Worm (Caenorhabditis elegans): ENCODE data around the gene F43H9.4.
A peak's percentile ranks its signal among the peaks of the same experiment; 100 is the strongest.

The F43H9.4 gene

DNA sequence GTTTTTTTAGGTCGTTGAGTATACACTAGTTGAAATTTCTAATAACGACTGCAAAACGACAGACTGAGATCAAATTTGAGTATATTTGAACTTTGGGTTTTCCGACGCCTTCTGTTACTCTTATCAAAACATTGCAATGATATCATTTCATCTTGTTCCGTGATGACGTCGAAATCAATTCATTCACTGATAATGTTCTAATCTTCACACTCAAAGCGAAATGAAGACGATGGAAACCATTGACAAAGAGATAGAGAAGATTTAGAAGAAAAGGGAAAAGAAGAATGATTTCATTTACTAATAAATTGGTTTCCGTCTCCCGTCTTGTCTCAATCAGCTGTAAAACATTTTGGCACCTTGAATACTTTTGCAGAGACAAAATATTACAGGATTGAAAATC is 46.7 kb downstream of the F43H9.4 start:
- TF ChIP-seq somi-1 (GFP tag; optimal IDR thresholded peaks at IDR 0.05) (peak; percentile 15), hmg-1.2 (GFP tag; IDR thresholded peaks at IDR 0.05) (no peak)

DNA sequence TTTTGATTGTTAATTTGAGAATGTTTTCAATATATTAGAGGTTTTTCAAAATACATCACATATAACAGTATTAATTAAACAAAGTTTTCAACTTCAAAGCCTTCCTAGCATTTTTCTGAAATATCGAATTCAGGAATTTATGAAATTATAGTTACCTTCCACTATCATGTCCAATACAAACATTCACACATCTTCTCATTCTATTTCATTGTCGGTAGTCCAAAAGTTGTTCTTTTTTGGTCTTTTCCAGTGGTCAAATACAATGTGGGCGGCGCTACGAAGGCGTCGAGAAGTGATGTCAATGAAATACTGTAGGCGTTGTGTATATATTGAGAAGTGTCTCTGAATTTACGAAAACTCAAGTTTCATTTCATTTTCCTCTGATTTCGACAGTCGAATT is 49.2 kb downstream of the F43H9.4 start, which contains the start of gene catp-3:
Gene catp-3, plus strand, starts transcription at position 301 of the 400 bp plus-strand sequence.
- TF ChIP-seq Y53G8AR.9 (GFP tag; conservative IDR thresholded peaks at IDR 0.05), result no peak
- TF ChIP-seq repo-1 (tag; optimal IDR thresholded peaks at IDR 0.05), result no peak
- no peak for TF ChIP-seq F37B4.10 (GFP tag; IDR thresholded peaks at IDR 0.05)
- no peak for TF ChIP-seq lsy-27 (tag; optimal IDR thresholded peaks at IDR 0.05; ENCODE audit: borderline replicate concordance, insufficient read depth)
- no peak for TF ChIP-seq ztf-18 (tag; optimal IDR thresholded peaks at IDR 0.05)
- TF ChIP-seq F57A8.1 (GFP tag; optimal IDR thresholded peaks at IDR 0.05), result no peak
- no peak for TF ChIP-seq tbp1 (GFP tag; optimal IDR thresholded peaks at IDR 0.05)
- TF ChIP-seq rec-8 (tag; optimal IDR thresholded peaks at IDR 0.05), result no peak
- TF ChIP-seq zim-3 (tag; optimal IDR thresholded peaks at IDR 0.05), result no peak
- TF ChIP-seq snpc-3.4 (tag; optimal IDR thresholded peaks at IDR 0.05), result no peak
- TF ChIP-seq egrh-3 (GFP tag; IDR thresholded peaks at IDR 0.05), result no peak
- TF ChIP-seq ceh-40 (GFP tag; IDR thresholded peaks at IDR 0.05), result no peak
- no peak for TF ChIP-seq sdz-38 (tag; optimal IDR thresholded peaks at IDR 0.05)
- TF ChIP-seq bed-1 (GFP tag; IDR thresholded peaks at IDR 0.05), result no peak
- TF ChIP-seq C06A6.2 (GFP tag; conservative IDR thresholded peaks at IDR 0.05), result no peak
